Fruit fly (Drosophila melanogaster): ENCODE results near the gene CG13760.

CG13760 gene

dm6 chrX:2581793-2582503 lies 3.6 kb downstream of the CG13760 start (continued):
- TF ChIP-seq Awh (GFP tag; IDR thresholded peaks at IDR 0.05) (peak; percentile 67), Nf-YA (GFP tag; IDR thresholded peaks at IDR 0.05) (peak; percentile 53), Aef1 (GFP tag; IDR thresholded peaks at IDR 0.05) (peak; percentile 83), lov (optimal IDR thresholded peaks at IDR 0.05) (no peak), lov (GFP tag; IDR thresholded peaks at IDR 0.05) (no peak), CG18476 (GFP tag; optimal IDR thresholded peaks at IDR 0.05) (peak; percentile 66), PHDP (tag; optimal IDR thresholded peaks at IDR 0.05) (peak; percentile 70), Med (GFP tag) (peak; percentile 97), Ravus (GFP tag; IDR thresholded peaks at IDR 0.05) (peak; percentile 51), Chrac-16 (GFP tag; optimal IDR thresholded peaks at IDR 0.05) (peak; percentile 60), CG3726 (GFP tag; IDR thresholded peaks at IDR 0.05) (peak; percentile 63; the same call in 1 of the 3 replicates), CG8281 (tag; optimal IDR thresholded peaks at IDR 0.05) (peak; percentile 19), Eip74EF (GFP tag; optimal IDR thresholded peaks at IDR 0.05) (peak in 1 of 2 experiments; percentile 11), pfk (GFP tag; optimal IDR thresholded peaks at IDR 0.05) (no peak), dysf (GFP tag; IDR thresholded peaks at IDR 0.05) (peak; percentile 88), ranshi (GFP tag; IDR thresholded peaks at IDR 0.05) (peak; percentile 80), Kr (GFP tag; optimal IDR thresholded peaks at IDR 0.05) (no peak), Atf3 (GFP tag; optimal IDR thresholded peaks at IDR 0.05) (peak; percentile 42), pnt (GFP tag; optimal IDR thresholded peaks at IDR 0.05) (peak; percentile 70), sens-2 (GFP tag; IDR thresholded peaks at IDR 0.05) (no peak; the same call in 1 of the 2 replicates), jumu (GFP tag; optimal IDR thresholded peaks at IDR 0.05) (peak; percentile 62), CG18262 (tag; optimal IDR thresholded peaks at IDR 0.05) (peak; percentile 40), fd3F (GFP tag; optimal IDR thresholded peaks at IDR 0.05) (peak; percentile 58), CG1647 (GFP tag; optimal IDR thresholded peaks at IDR 0.05) (peak; percentile 65), CG11696 (GFP tag; IDR thresholded peaks at IDR 0.05) (0 out of 2 replicates have a peak, but pooled peaks have one; percentile 29), BEAF-32 (GFP tag; optimal IDR thresholded peaks at IDR 0.05) (no peak), CG11504 (tag; optimal IDR thresholded peaks at IDR 0.05) (peak; percentile 77), HLH3B (GFP tag; IDR thresholded peaks at IDR 0.05) (peak; percentile 79), CG8388 (GFP tag; optimal IDR thresholded peaks at IDR 0.05) (peak; percentile 46), caup (GFP tag; optimal IDR thresholded peaks at IDR 0.05; ENCODE audit: severe bottlenecking) (peak; percentile 88), CG32767 (GFP tag; IDR thresholded peaks at IDR 0.05) (peak; percentile 78), CG7839 (tag; optimal IDR thresholded peaks at IDR 0.05) (peak; percentile 80), Ptx1 (GFP tag; IDR thresholded peaks at IDR 0.05) (peak; percentile 83), tin (GFP tag; optimal IDR thresholded peaks at IDR 0.05) (peak; percentile 75), CG13123 (GFP tag; optimal IDR thresholded peaks at IDR 0.05) (peak; percentile 35), ind (GFP tag; optimal IDR thresholded peaks at IDR 0.05) (peak; percentile 88), row (GFP tag; IDR thresholded peaks at IDR 0.05) (peak; percentile 85), ken (GFP tag; IDR thresholded peaks at IDR 0.05) (peak; percentile 54; the same call in 1 of the 3 replicates), toy (GFP tag; IDR thresholded peaks at IDR 0.05) (no peak), CG12155 (GFP tag; optimal IDR thresholded peaks at IDR 0.05) (peak; percentile 66), Pdp1 (GFP tag; optimal IDR thresholded peaks at IDR 0.05) (peak; percentile 68 to 75), tap (tag; optimal IDR thresholded peaks at IDR 0.05) (peak; percentile 39), CG11560 (tag; IDR thresholded peaks at IDR 0.05) (peak; percentile 58; the same call in 2 of the 3 replicates), en (GFP tag; optimal IDR thresholded peaks at IDR 0.05) (peak; percentile 68), Atf6 (GFP tag; IDR thresholded peaks at IDR 0.05) (peak; percentile 85), seq (GFP tag; IDR thresholded peaks at IDR 0.05) (peak; percentile 80), CG10431 (GFP tag; optimal IDR thresholded peaks at IDR 0.05) (no peak), CG2199 (GFP tag; IDR thresholded peaks at IDR 0.05) (no peak), Fer1 (GFP tag; optimal IDR thresholded peaks at IDR 0.05) (peak; percentile 93), CG6654 (GFP tag; optimal IDR thresholded peaks at IDR 0.05) (peak; percentile 10)

All from whole organism, embryonic.